Worm (Caenorhabditis elegans) whole organism, early embryonic: Measurements from ENCODE around the gene ZK112.4.

ENCODE experiments used
- B0310.2 ChIP-seq: sonication (generic microtip); optimal IDR thresholded peaks from 2 replicates; lab custom pipeline; 2016; ENCODE audit warnings: mild to moderate bottlenecking, missing genetic modification characterization, missing compliant biosample characterization
- aly-1 ChIP-seq: sonication (generic microtip); optimal IDR thresholded peaks from 2 replicates; lab custom pipeline; 2016; ENCODE audit warnings: missing genetic modification characterization, missing compliant biosample characterization
- ama-1 ChIP-seq: fragments of 150-350 bp; optimal IDR thresholded peaks from 2 replicates; lab custom pipeline; 2014
- ceh-13 ChIP-seq: fragments of 200-800 bp; sonication (Bioruptor generic); optimal IDR thresholded peaks from 2 replicates; lab custom pipeline; 2018; ENCODE audit warnings: mild to moderate bottlenecking, missing genetic modification characterization, missing compliant biosample characterization
- ets-7 ChIP-seq: sonication (generic microtip); optimal IDR thresholded peaks from 2 replicates; lab custom pipeline; 2016; ENCODE audit warnings: missing genotype, missing genetic modification characterization, missing compliant biosample characterization
- flt-1 ChIP-seq: fragments of 200-800 bp; sonication (Bioruptor generic); IDR thresholded peaks from 2 replicates; pipeline ENCODE4 v1.3.6; 2022; ENCODE audit warnings: missing genetic modification characterization, missing compliant biosample characterization
- hmbx-1 ChIP-seq: sonication (generic microtip); optimal IDR thresholded peaks from 2 replicates; lab custom pipeline; 2016; ENCODE audit warnings: mild to moderate bottlenecking, missing genetic modification characterization, missing compliant biosample characterization
- hnd-1 ChIP-seq: sonication (generic microtip); optimal IDR thresholded peaks from 2 replicates; lab custom pipeline; 2016; ENCODE audit warnings: missing genetic modification characterization, missing compliant biosample characterization
- scrt-1 ChIP-seq: fragments of 200-800 bp; sonication (Bioruptor generic); IDR thresholded peaks from 2 replicates; pipeline ENCODE4 v1.3.6; 2022; ENCODE audit warnings: missing genetic modification characterization, missing compliant biosample characterization
- tbx-37 ChIP-seq: fragments of 200-800 bp; sonication (Bioruptor generic); conservative IDR thresholded peaks from 2 replicates; pipeline ENCODE4 v1.3.6; 2022; ENCODE audit warnings: missing genetic modification reagents, missing genetic modification characterization, missing compliant biosample characterization

DNA sequence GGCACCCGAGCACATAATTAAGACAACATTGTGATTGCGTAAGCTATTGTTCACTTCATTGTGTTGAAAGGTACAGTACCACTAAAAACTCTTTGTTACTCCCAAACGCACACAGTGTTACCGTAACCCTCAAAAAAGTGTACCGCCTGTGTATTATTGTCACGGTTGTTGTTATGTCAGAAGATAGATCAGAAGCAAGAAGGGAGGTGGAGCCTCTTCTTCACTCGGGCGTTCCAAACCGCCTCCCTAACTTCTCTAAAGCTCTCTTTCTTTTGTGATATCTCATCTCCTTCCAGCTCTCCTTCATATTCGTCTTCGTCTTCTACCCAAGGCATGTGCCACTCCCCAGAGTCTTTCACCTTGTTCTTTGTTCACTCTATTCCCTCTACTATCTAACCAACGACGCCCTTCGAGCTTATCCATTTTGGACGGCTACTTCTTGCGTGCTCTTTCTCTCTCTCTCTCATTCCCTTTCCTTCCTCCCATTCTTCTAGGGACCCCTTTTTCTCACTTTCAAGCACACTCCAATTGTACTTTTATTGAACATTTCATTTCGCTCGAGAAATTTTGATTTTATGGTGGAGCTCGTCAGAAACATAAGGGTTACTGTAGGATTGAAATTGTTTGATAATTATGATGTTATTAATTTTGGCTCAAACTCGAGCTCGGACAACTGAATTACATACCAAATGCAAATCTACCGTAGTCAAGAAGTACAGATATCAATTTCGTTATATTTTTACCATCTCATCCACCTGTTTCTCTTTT lies 4.1 kb downstream of the ZK112.4 start:
- TF ChIP-seq tbx-37 (no peak), flt-1 (GFP tag; lab: Robert Waterston, UW) (no peak), ets-7 (tag; lab: Kevin White, UChicago) (no peak), aly-1 (tag; lab: Kevin White, UChicago) (peak; percentile 30), ama-1 (no peak), B0310.2 (tag; lab: Kevin White, UChicago) (no peak), ceh-13 (GFP tag; lab: Kevin White, UChicago) (no peak), hmbx-1 (tag; lab: Kevin White, UChicago) (no peak), hnd-1 (tag; lab: Kevin White, UChicago) (no peak), scrt-1 (GFP tag; lab: Robert Waterston, UW) (no peak)
